Fruit fly (Drosophila melanogaster): ENCODE measurements around the gene Klp98A.
A peak's percentile ranks its signal among the peaks of the same experiment; 100 is the strongest.

Gene Klp98A

DNA sequence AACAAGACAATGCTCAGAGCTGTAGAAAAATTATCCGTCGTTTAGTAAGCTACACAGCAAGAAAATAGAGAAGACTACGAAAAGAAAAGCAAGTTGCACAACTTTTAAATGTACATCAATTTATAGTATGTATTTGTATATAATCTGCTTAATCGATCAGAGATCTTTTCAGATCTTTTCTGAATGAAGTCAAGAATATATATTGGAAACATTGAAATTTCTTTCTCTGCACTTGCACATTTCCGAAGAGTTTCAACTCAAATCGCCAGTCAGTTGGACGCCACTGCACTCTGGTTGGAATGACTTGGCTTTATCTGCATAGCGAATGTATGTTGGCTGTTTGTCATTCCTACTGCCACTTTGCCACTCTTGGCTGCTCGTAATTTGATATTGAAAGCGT, 5.0 kb downstream of the Klp98A start (continued):
- no peak for TF ChIP-seq CG9797 (GFP tag; optimal IDR thresholded peaks at IDR 0.05)
- no peak for TF ChIP-seq rib (GFP tag; IDR thresholded peaks at IDR 0.05)
- no peak for TF ChIP-seq CG16815 (GFP tag; optimal IDR thresholded peaks at IDR 0.05)
- TF ChIP-seq CG11504 (tag; optimal IDR thresholded peaks at IDR 0.05): peak; percentile 77
- TF ChIP-seq pfk (GFP tag; optimal IDR thresholded peaks at IDR 0.05): no peak
- no peak for TF ChIP-seq ac (GFP tag; optimal IDR thresholded peaks at IDR 0.05)
- TF ChIP-seq gce (GFP tag; IDR thresholded peaks at IDR 0.05): 0 out of 3 replicates have a peak, but pooled peaks have one; percentile 48
- no peak for TF ChIP-seq nerfin-2 (GFP tag; IDR thresholded peaks at IDR 0.05; ENCODE audit: partially characterized antibody)
- TF ChIP-seq CG13287 (GFP tag; IDR thresholded peaks at IDR 0.05; ENCODE audit: partially characterized antibody): no peak
- peak; percentile 23 for TF ChIP-seq Six4 (GFP tag; optimal IDR thresholded peaks at IDR 0.05)
- TF ChIP-seq CG3065 (GFP tag; optimal IDR thresholded peaks at IDR 0.05): no peak
- TF ChIP-seq Deaf1 (tag; optimal IDR thresholded peaks at IDR 0.05): no peak
- TF ChIP-seq CG15011 (GFP tag; optimal IDR thresholded peaks at IDR 0.05): no peak
- TF ChIP-seq zfh2 (GFP tag; optimal IDR thresholded peaks at IDR 0.05): no peak
- TF ChIP-seq TFAM (GFP tag; optimal IDR thresholded peaks at IDR 0.05): no peak
- TF ChIP-seq tx (GFP tag; optimal IDR thresholded peaks at IDR 0.05): no peak
- TF ChIP-seq mld (GFP tag; IDR thresholded peaks at IDR 0.05; ENCODE audit: partially characterized antibody): no peak
- TF ChIP-seq repo (GFP tag; optimal IDR thresholded peaks at IDR 0.05): no peak
- no peak for TF ChIP-seq CG4730 (GFP tag; IDR thresholded peaks at IDR 0.05)
- no peak for TF ChIP-seq Sry-δ (GFP tag; optimal IDR thresholded peaks at IDR 0.05)
- peak; percentile 59 for TF ChIP-seq HLH3B (GFP tag; IDR thresholded peaks at IDR 0.05)
- no peak for TF ChIP-seq eve (GFP tag; optimal IDR thresholded peaks at IDR 0.05)
- TF ChIP-seq amos (GFP tag; IDR thresholded peaks at IDR 0.05; ENCODE audit: partially characterized antibody): no peak
- peak; percentile 25 for TF ChIP-seq CG1529 (GFP tag; optimal IDR thresholded peaks at IDR 0.05)
- TF ChIP-seq CG8359 (GFP tag; optimal IDR thresholded peaks at IDR 0.05; ENCODE audit: borderline replicate concordance): no peak
- TF ChIP-seq Bteb2 (GFP tag; optimal IDR thresholded peaks at IDR 0.05): no peak
- TF ChIP-seq Gug (GFP tag; IDR thresholded peaks at IDR 0.05): no peak
- peak; percentile 8 for TF ChIP-seq CG4820 (GFP tag; optimal IDR thresholded peaks at IDR 0.05)
- TF ChIP-seq CG12942 (GFP tag; optimal IDR thresholded peaks at IDR 0.05): peak; percentile 16
- TF ChIP-seq Sin3A (optimal IDR thresholded peaks at IDR 0.05): no peak
- no peak for TF ChIP-seq Optix (GFP tag; IDR thresholded peaks at IDR 0.05)
- no peak for TF ChIP-seq zen2 (GFP tag; IDR thresholded peaks at IDR 0.05; ENCODE audit: partially characterized antibody)
- no peak for TF ChIP-seq CG4854 (GFP tag; optimal IDR thresholded peaks at IDR 0.05)
- TF ChIP-seq CG12769 (tag; optimal IDR thresholded peaks at IDR 0.05): no peak
- TF ChIP-seq CG10147 (GFP tag; optimal IDR thresholded peaks at IDR 0.05): no peak
- no peak for TF ChIP-seq pnt (GFP tag; optimal IDR thresholded peaks at IDR 0.05)
- TF ChIP-seq CG2116 (GFP tag; optimal IDR thresholded peaks at IDR 0.05): no peak
- peak; percentile 75 for TF ChIP-seq Ets65A (GFP tag)
- TF ChIP-seq Oaz (GFP tag; IDR thresholded peaks at IDR 0.05): no peak
- TF ChIP-seq Chrac-16 (GFP tag; optimal IDR thresholded peaks at IDR 0.05): peak; percentile 35
- TF ChIP-seq gcm (GFP tag; optimal IDR thresholded peaks at IDR 0.05): peak; percentile 26
- TF ChIP-seq Fer2 (tag; optimal IDR thresholded peaks at IDR 0.05): no peak
- TF ChIP-seq crol (GFP tag; IDR thresholded peaks at IDR 0.05): no peak
- TF ChIP-seq BtbVII (GFP tag; optimal IDR thresholded peaks at IDR 0.05): no peak
- TF ChIP-seq CG14050 (GFP tag; IDR thresholded peaks at IDR 0.05): no peak
- TF ChIP-seq ftz-f1 (GFP tag; optimal IDR thresholded peaks at IDR 0.05): no peak
- no peak for TF ChIP-seq CG43689 (GFP tag; IDR thresholded peaks at IDR 0.05)
- no peak for TF ChIP-seq CG7963 (GFP tag; IDR thresholded peaks at IDR 0.05; ENCODE audit: partially characterized antibody)
- no peak for TF ChIP-seq bbx (GFP tag; IDR thresholded peaks at IDR 0.05; ENCODE audit: partially characterized antibody)
- no peak for TF ChIP-seq CG6765 (GFP tag; optimal IDR thresholded peaks at IDR 0.05)
- peak; percentile 34; the same call in 1 of the 2 replicates for TF ChIP-seq CG32772 (GFP tag; IDR thresholded peaks at IDR 0.05)
- no peak for TF ChIP-seq sqz (GFP tag; optimal IDR thresholded peaks at IDR 0.05)
